Fruit fly (Drosophila melanogaster) whole organism, embryonic: ENCODE measurements around the gene Atg18b.

Experiments used
- B-H1 ChIP-seq: fragments of 200-800 bp; sonication (Bioruptor generic); IDR thresholded peaks from 3 replicates; pipeline ENCODE4 v1.3.6; 2022; ENCODE audit warnings: missing biosample characterization, missing genetic modification characterization
- CG1024 ChIP-seq: fragments of 200-800 bp; sonication (Bioruptor generic); IDR thresholded peaks from 2 replicates; pipeline ENCODE4 v1.3.6; 2022; ENCODE audit warnings: missing biosample characterization, missing genetic modification characterization
- CG10543 ChIP-seq: fragments of 200-800 bp; sonication (Bioruptor generic); optimal IDR thresholded peaks from 3 replicates; lab custom pipeline; 2017; ENCODE audit warnings: missing biosample characterization, mild to moderate bottlenecking, missing genetic modification characterization, moderate library complexity
- CG10654 ChIP-seq: fragments of 200-800 bp; sonication (Bioruptor generic); optimal IDR thresholded peaks from 2 replicates; lab custom pipeline; 2016; ENCODE audit warnings: missing biosample characterization, missing genetic modification characterization
- CG10979 ChIP-seq: fragments of 200-800 bp; sonication (Bioruptor generic); optimal IDR thresholded peaks from 2 replicates; lab custom pipeline; 2018; ENCODE audit warnings: missing biosample characterization, mild to moderate bottlenecking, missing genetic modification characterization, moderate library complexity
- CG11695 ChIP-seq: fragments of 200-800 bp; sonication (Bioruptor generic); IDR thresholded peaks from 3 replicates; pipeline ENCODE4 v1.3.6; 2022; ENCODE audit warnings: missing biosample characterization, missing genetic modification characterization
- CG13424 ChIP-seq: fragments of 200-800 bp; sonication (Bioruptor generic); optimal IDR thresholded peaks from 2 replicates; lab custom pipeline; 2019; ENCODE audit warnings: missing biosample characterization, mild to moderate bottlenecking, missing genetic modification characterization, moderate library complexity
- CG13624 ChIP-seq: fragments of 200-800 bp; sonication (Bioruptor generic); optimal IDR thresholded peaks from 2 replicates; lab custom pipeline; 2016; ENCODE audit warnings: missing biosample characterization, missing genetic modification characterization
- CG1602 ChIP-seq: fragments of 200-800 bp; sonication (Bioruptor generic); optimal IDR thresholded peaks from 3 replicates; lab custom pipeline; 2016; ENCODE audit warnings: missing biosample characterization, missing genetic modification characterization
- CG16813 ChIP-seq: fragments of 200-800 bp; sonication (Bioruptor generic); IDR thresholded peaks from 3 replicates; pipeline ENCODE4 v1.3.6; 2022; ENCODE audit warnings: missing biosample characterization, missing genetic modification characterization; ENCODE audit not compliant: partially characterized antibody
- CG17186 ChIP-seq: fragments of 200-800 bp; sonication (Bioruptor generic); optimal IDR thresholded peaks from 3 replicates; lab custom pipeline; 2017; ENCODE audit warnings: missing biosample characterization, missing genetic modification reagents, missing genetic modification characterization
- CG17359 ChIP-seq: fragments of 200-800 bp; sonication (Bioruptor generic); optimal IDR thresholded peaks from 3 replicates; lab custom pipeline; 2018; ENCODE audit warnings: missing biosample characterization, mild to moderate bottlenecking, missing genetic modification characterization, moderate library complexity
- CG1792 ChIP-seq: fragments of 200-800 bp; sonication (Bioruptor generic); optimal IDR thresholded peaks from 2 replicates; lab custom pipeline; 2016; ENCODE audit warnings: missing biosample characterization, missing genetic modification characterization
- CG2678 ChIP-seq: fragments of 200-800 bp; sonication (Bioruptor generic); optimal IDR thresholded peaks from 3 replicates; lab custom pipeline; 2019; ENCODE audit warnings: missing biosample characterization, mild to moderate bottlenecking, missing genetic modification characterization, moderate library complexity
- CG2875 ChIP-seq: fragments of 200-800 bp; sonication (Bioruptor generic); optimal IDR thresholded peaks from 2 replicates; lab custom pipeline; 2017; ENCODE audit warnings: missing biosample characterization, mild to moderate bottlenecking, missing genetic modification characterization, missing genetic modification reagents
- CG30403 ChIP-seq: fragments of 200-800 bp; sonication (Bioruptor generic); optimal IDR thresholded peaks from 3 replicates; lab custom pipeline; 2016; ENCODE audit warnings: missing biosample characterization, missing genetic modification characterization
- CG3163 ChIP-seq: fragments of 200-800 bp; sonication (Bioruptor generic); optimal IDR thresholded peaks from 3 replicates; lab custom pipeline; 2016; ENCODE audit warnings: missing biosample characterization, missing genetic modification characterization
- CG32532 ChIP-seq: fragments of 200-800 bp; sonication (Bioruptor generic); IDR thresholded peaks from 2 replicates; pipeline ENCODE4 v1.3.6; 2022; ENCODE audit warnings: missing biosample characterization, missing genetic modification characterization
- CG32772 ChIP-seq: fragments of 200-800 bp; sonication (Bioruptor generic); IDR thresholded peaks from 2 replicates; pipeline ENCODE4 v1.3.6; 2022; ENCODE audit warnings: missing biosample characterization, missing genetic modification characterization
- CG3847 ChIP-seq: fragments of 200-800 bp; sonication (Bioruptor generic); IDR thresholded peaks from 2 replicates; pipeline ENCODE4 v1.3.6; 2022; ENCODE audit warnings: missing biosample characterization, missing genetic modification characterization
- CG3995 ChIP-seq: fragments of 200-800 bp; sonication (Bioruptor generic); optimal IDR thresholded peaks from 3 replicates; lab custom pipeline; 2016; ENCODE audit warnings: missing biosample characterization, missing genetic modification characterization
- CG4360 ChIP-seq: fragments of 200-800 bp; sonication (Bioruptor generic); IDR thresholded peaks from 2 replicates; pipeline ENCODE4 v1.3.6; 2022; ENCODE audit warnings: missing biosample characterization, missing genetic modification characterization
- CG6683 ChIP-seq: fragments of 200-800 bp; sonication (Bioruptor generic); optimal IDR thresholded peaks from 2 replicates; lab custom pipeline; 2017; ENCODE audit warnings: missing biosample characterization, mild to moderate bottlenecking, missing genetic modification characterization, missing genetic modification reagents
- CG7372 ChIP-seq: fragments of 200-800 bp; sonication (Bioruptor generic); IDR thresholded peaks from 2 replicates; pipeline ENCODE4 v1.3.6; 2022; ENCODE audit warnings: missing biosample characterization, missing genetic modification characterization
- D19A ChIP-seq: fragments of 200-800 bp; optimal IDR thresholded peaks from 3 replicates; lab custom pipeline; 2019; ENCODE audit warnings: missing biosample characterization, mild to moderate bottlenecking, missing genetic modification characterization, moderate library complexity
- Fer1 ChIP-seq: fragments of 200-800 bp; sonication (Bioruptor generic); optimal IDR thresholded peaks from 2 replicates; lab custom pipeline; 2017; ENCODE audit warnings: missing biosample characterization, mild to moderate bottlenecking, missing genetic modification characterization
- Fer3 ChIP-seq: fragments of 200-800 bp; sonication (Bioruptor generic); optimal IDR thresholded peaks from 2 replicates; lab custom pipeline; 2018; ENCODE audit warnings: missing biosample characterization, mild to moderate bottlenecking, missing genetic modification characterization, moderate library complexity
- Hr3 ChIP-seq: fragments of 200-800 bp; sonication (Bioruptor generic); optimal IDR thresholded peaks from 3 replicates; lab custom pipeline; 2016; ENCODE audit warnings: missing biosample characterization, missing genetic modification characterization
- Hr51 ChIP-seq, 2 experiments: fragments of 200-800 bp; sonication (Bioruptor generic); optimal IDR thresholded peaks; 2 replicates in 1 of 2; 3 replicates in 1 of 2; lab custom pipeline; 2016 to 2018; ENCODE audit warnings: missing biosample characterization in 2 of 2, missing genetic modification characterization in 2 of 2, mild to moderate bottlenecking in 1 of 2, moderate library complexity in 1 of 2
- Jarid2 ChIP-seq: fragments of 200-800 bp; sonication (Bioruptor generic); optimal IDR thresholded peaks from 3 replicates; lab custom pipeline; 2017; ENCODE audit warnings: mild to moderate bottlenecking, missing biosample characterization, missing genetic modification reagents, missing genetic modification characterization
- YL-1 ChIP-seq: fragments of 200-800 bp; sonication (Bioruptor generic); optimal IDR thresholded peaks from 3 replicates; lab custom pipeline; 2017; ENCODE audit warnings: missing biosample characterization, mild to moderate bottlenecking, missing genetic modification characterization
- bbx ChIP-seq: fragments of 200-800 bp; sonication (Bioruptor generic); IDR thresholded peaks from 2 replicates; pipeline ENCODE4 v1.3.6; 2022; ENCODE audit warnings: missing biosample characterization, missing genetic modification characterization; ENCODE audit not compliant: partially characterized antibody
- bcd ChIP-seq: fragments of 200-800 bp; sonication (Bioruptor generic); optimal IDR thresholded peaks from 2 replicates; lab custom pipeline; 2017; ENCODE audit warnings: missing biosample characterization, mild to moderate bottlenecking, missing genetic modification characterization
- bigmax ChIP-seq: fragments of 200-800 bp; sonication (Bioruptor generic); optimal IDR thresholded peaks from 2 replicates; lab custom pipeline; 2018; ENCODE audit warnings: missing biosample characterization, mild to moderate bottlenecking, missing genetic modification characterization
- br ChIP-seq: fragments of >200 bp; optimal IDR thresholded peaks from 2 replicates; lab custom pipeline; 2017
- btn ChIP-seq: fragments of 200-800 bp; sonication (Bioruptor generic); optimal IDR thresholded peaks from 2 replicates; lab custom pipeline; 2016; ENCODE audit warnings: missing biosample characterization, missing genetic modification characterization
- chif ChIP-seq, 2 experiments: fragments of 200-800 bp; sonication (Bioruptor generic); optimal IDR thresholded peaks; 3 replicates each; lab custom pipeline; 2016; ENCODE audit warnings: missing biosample characterization in 2 of 2, missing genetic modification characterization in 2 of 2
- croc ChIP-seq: fragments of 200-800 bp; sonication (Bioruptor generic); conservative IDR thresholded peaks from 3 replicates; pipeline ENCODE4 v1.3.6; 2022; ENCODE audit warnings: missing biosample characterization, missing genetic modification characterization
- eyg ChIP-seq: fragments of 200-800 bp; sonication (Bioruptor generic); optimal IDR thresholded peaks from 3 replicates; lab custom pipeline; 2016; ENCODE audit warnings: missing biosample characterization, missing genetic modification characterization
- insv ChIP-seq, 2 experiments: fragments of 200-800 bp; sonication (Bioruptor generic); optimal IDR thresholded peaks; 3 replicates each; lab custom pipeline; 2016 to 2018; ENCODE audit warnings: missing biosample characterization in 2 of 2, missing genetic modification characterization in 2 of 2
- jigr1 ChIP-seq: fragments of 200-800 bp; sonication (Bioruptor generic); IDR thresholded peaks from 3 replicates; pipeline ENCODE4 v1.3.6; 2022; ENCODE audit warnings: missing biosample characterization, missing genetic modification characterization
- klu ChIP-seq: fragments of 200-800 bp; sonication (Bioruptor generic); IDR thresholded peaks from 2 replicates; pipeline ENCODE4 v1.3.6; 2022; ENCODE audit warnings: missing biosample characterization, missing genetic modification characterization
- kni ChIP-seq: fragments of 200-800 bp; sonication (Bioruptor generic); optimal IDR thresholded peaks from 3 replicates; lab custom pipeline; 2017; ENCODE audit warnings: mild to moderate bottlenecking, missing biosample characterization, missing genetic modification reagents, missing genetic modification characterization
- odd ChIP-seq: fragments of 200-800 bp; sonication (Bioruptor generic); optimal IDR thresholded peaks from 2 replicates; lab custom pipeline; 2017; ENCODE audit warnings: missing biosample characterization, mild to moderate bottlenecking, missing genetic modification characterization
- shn ChIP-seq: fragments of 200-800 bp; sonication (Bioruptor generic); optimal IDR thresholded peaks from 3 replicates; lab custom pipeline; 2016; ENCODE audit warnings: missing biosample characterization, missing genetic modification characterization
- so ChIP-seq: fragments of 200-800 bp; sonication (Bioruptor generic); IDR thresholded peaks from 3 replicates; pipeline ENCODE4 v1.3.6; 2022; ENCODE audit warnings: missing biosample characterization, missing genetic modification characterization
- trem ChIP-seq: fragments of 200-800 bp; optimal IDR thresholded peaks from 3 replicates; lab custom pipeline; 2019; ENCODE audit warnings: missing biosample characterization, mild to moderate bottlenecking, missing genetic modification characterization, moderate library complexity
- trh ChIP-seq: fragments of 200-800 bp; sonication (Bioruptor generic); optimal IDR thresholded peaks from 2 replicates; lab custom pipeline; 2016; ENCODE audit warnings: missing biosample characterization, missing genetic modification characterization
- tup ChIP-seq: fragments of 200-800 bp; sonication (Bioruptor generic); optimal IDR thresholded peaks from 2 replicates; lab custom pipeline; 2016; ENCODE audit warnings: missing biosample characterization, mild to moderate bottlenecking, missing genetic modification characterization, moderate library complexity

Gene Atg18b

DNA sequence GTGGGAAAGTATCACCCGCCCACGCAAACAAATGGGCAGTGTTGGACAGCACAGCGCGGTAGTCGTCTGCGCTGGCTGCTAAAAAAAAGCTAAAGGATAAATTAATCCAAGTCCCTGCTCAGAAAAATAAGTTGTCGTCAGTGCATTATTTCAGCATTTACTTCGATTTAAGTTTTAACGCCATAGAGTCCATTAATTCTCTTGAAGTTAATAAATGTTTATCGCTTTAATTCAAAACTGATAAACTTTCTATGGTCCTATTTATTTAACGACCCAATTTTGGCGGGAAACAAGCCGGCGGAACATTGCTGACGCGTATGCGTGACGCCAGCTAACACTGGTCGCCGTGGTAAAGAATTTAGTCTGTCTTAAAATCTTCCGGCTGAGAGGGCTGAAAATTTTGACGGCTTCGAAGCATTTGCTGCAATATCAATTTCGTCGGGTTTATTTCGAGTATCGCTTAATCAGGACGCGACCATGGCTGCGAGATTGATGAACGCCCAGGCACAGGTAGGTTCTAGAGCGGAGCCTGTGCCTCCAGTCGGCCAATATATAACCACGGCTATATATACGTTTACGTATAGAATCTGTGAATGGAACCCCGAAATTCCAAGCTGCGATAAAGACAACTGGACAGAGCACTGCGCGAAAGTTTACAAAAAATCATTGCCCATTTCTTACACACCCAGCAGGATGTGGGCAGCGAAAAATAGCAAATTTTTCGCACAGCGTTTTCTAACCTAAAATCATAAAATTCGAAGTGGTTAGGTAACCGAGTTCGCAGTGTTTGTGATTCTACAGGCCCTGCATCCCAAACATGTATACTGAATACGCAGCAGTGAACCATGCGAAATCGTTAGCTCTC lies 51.8 kb downstream of the Atg18b start, which contains the start of the genes mAcon1, CG43345 and CG43346 (continued):
- no peak for TF ChIP-seq odd
- no peak for TF ChIP-seq CG17359 (tag; lab: Kevin White, UChicago)
- peak; percentile 77 for TF ChIP-seq CG13424
- TF ChIP-seq CG2875 (GFP tag; lab: Kevin White, UChicago) = no peak
- no peak for TF ChIP-seq D19A (tag; lab: Kevin White, UChicago)
- no peak for TF ChIP-seq CG1024 (GFP tag; lab: Robert Waterston, UW)
- TF ChIP-seq CG3847 (GFP tag; lab: Robert Waterston, UW) = peak; percentile 92
- peak; percentile 64 for TF ChIP-seq croc (GFP tag; lab: Robert Waterston, UW)
- peak; percentile 54; the same call in 1 of the 2 replicates for TF ChIP-seq CG32532 (GFP tag; lab: Robert Waterston, UW)
- TF ChIP-seq Hr3 (GFP tag; lab: Kevin White, UChicago) = peak; percentile 76
- peak; percentile 75 for TF ChIP-seq eyg (GFP tag; lab: Kevin White, UChicago)
- TF ChIP-seq trh (GFP tag; lab: Kevin White, UChicago) = peak; percentile 28
- no peak for TF ChIP-seq Jarid2 (GFP tag; lab: Kevin White, UChicago)
- peak; percentile 89 for TF ChIP-seq Fer1 (GFP tag; lab: Kevin White, UChicago)
- peak; percentile 92 for TF ChIP-seq CG10543
- TF ChIP-seq bigmax = peak; percentile 86
- TF ChIP-seq bbx = no peak
- peak; percentile 62 for TF ChIP-seq Fer3 (tag; lab: Kevin White, UChicago)
- TF ChIP-seq CG10654 = peak; percentile 61
- TF ChIP-seq CG3995 = peak; percentile 46
- no peak for TF ChIP-seq bcd (GFP tag; lab: Kevin White, UChicago)
- TF ChIP-seq chif (GFP tag; optimal IDR thresholded peaks at IDR 0.05; lab: Kevin White, UChicago) = peak; percentile 71 to 78
- TF ChIP-seq YL-1 = peak; percentile 53
- peak; percentile 91 for TF ChIP-seq CG13624 (GFP tag; lab: Kevin White, UChicago)
- no peak for TF ChIP-seq CG2678 (tag; lab: Kevin White, UChicago)
- TF ChIP-seq CG30403 = peak; percentile 87
- peak; percentile 93 for TF ChIP-seq CG17186 (GFP tag; lab: Kevin White, UChicago)
- no peak for TF ChIP-seq CG4360 (GFP tag; lab: Robert Waterston, UW)
- TF ChIP-seq CG32772 (GFP tag; lab: Robert Waterston, UW) = 0 out of 2 replicates have a peak, but pooled peaks have one; percentile 33
- TF ChIP-seq insv (GFP tag; optimal IDR thresholded peaks at IDR 0.05; lab: Kevin White, UChicago) = peak in 1 of 2 experiments; percentile 34
- TF ChIP-seq CG1602 = peak; percentile 67
- peak; percentile 51 for TF ChIP-seq btn (GFP tag; lab: Kevin White, UChicago)
- peak; percentile 41; the same call in 1 of the 3 replicates for TF ChIP-seq B-H1
- peak; percentile 73 for TF ChIP-seq CG7372 (GFP tag; lab: Robert Waterston, UW)
- no peak for TF ChIP-seq jigr1 (GFP tag; lab: Robert Waterston, UW)
- TF ChIP-seq CG1792 (GFP tag; lab: Kevin White, UChicago) = peak; percentile 83
- no peak for TF ChIP-seq so
- TF ChIP-seq tup (GFP tag; lab: Kevin White, UChicago) = peak; percentile 65
- TF ChIP-seq kni = peak; percentile 79
- peak; percentile 67 for TF ChIP-seq CG6683 (GFP tag; lab: Kevin White, UChicago)
- no peak for TF ChIP-seq br (lab: Kevin White, UChicago)
- TF ChIP-seq klu = peak; percentile 96
- TF ChIP-seq Hr51 (GFP tag; optimal IDR thresholded peaks at IDR 0.05; lab: Kevin White, UChicago) = peak in 1 of 2 experiments; percentile 87
- TF ChIP-seq CG16813 (GFP tag; lab: Robert Waterston, UW) = no peak; the same call in 2 of the 3 replicates
- TF ChIP-seq shn = peak; percentile 92
- TF ChIP-seq trem = peak; percentile 79
- TF ChIP-seq CG10979 (tag; lab: Kevin White, UChicago) = peak; percentile 64
- no peak for TF ChIP-seq CG11695 (GFP tag; lab: Robert Waterston, UW)
- TF ChIP-seq CG3163 (GFP tag; lab: Kevin White, UChicago) = peak; percentile 78
